Fruit fly (Drosophila melanogaster): ENCODE measurements around the gene Tsp39D.

Tsp39D gene

dm6 chr2L:21311200-21311689, 33.2 kb upstream of the Tsp39D start (continued):
- TF ChIP-seq sna (GFP tag; IDR thresholded peaks at IDR 0.05; ENCODE audit: partially characterized antibody), result no peak
- no peak for TF ChIP-seq CG12219 (GFP tag; optimal IDR thresholded peaks at IDR 0.05)
- no peak for TF ChIP-seq dmrt11E (tag; optimal IDR thresholded peaks at IDR 0.05)
- TF ChIP-seq CG7786 (GFP tag; optimal IDR thresholded peaks at IDR 0.05), result no peak
- TF ChIP-seq CG6765 (GFP tag; optimal IDR thresholded peaks at IDR 0.05), result no peak
- no peak for TF ChIP-seq jumu (GFP tag; optimal IDR thresholded peaks at IDR 0.05)
- TF ChIP-seq CG16813 (GFP tag; IDR thresholded peaks at IDR 0.05; ENCODE audit: partially characterized antibody), result no peak
- no peak for TF ChIP-seq nmo (GFP tag; optimal IDR thresholded peaks at IDR 0.05)
- no peak for TF ChIP-seq tx (GFP tag; optimal IDR thresholded peaks at IDR 0.05)
- TF ChIP-seq CG32767 (GFP tag; IDR thresholded peaks at IDR 0.05), result no peak
- no peak for TF ChIP-seq CG13775 (GFP tag; optimal IDR thresholded peaks at IDR 0.05)

DNA sequence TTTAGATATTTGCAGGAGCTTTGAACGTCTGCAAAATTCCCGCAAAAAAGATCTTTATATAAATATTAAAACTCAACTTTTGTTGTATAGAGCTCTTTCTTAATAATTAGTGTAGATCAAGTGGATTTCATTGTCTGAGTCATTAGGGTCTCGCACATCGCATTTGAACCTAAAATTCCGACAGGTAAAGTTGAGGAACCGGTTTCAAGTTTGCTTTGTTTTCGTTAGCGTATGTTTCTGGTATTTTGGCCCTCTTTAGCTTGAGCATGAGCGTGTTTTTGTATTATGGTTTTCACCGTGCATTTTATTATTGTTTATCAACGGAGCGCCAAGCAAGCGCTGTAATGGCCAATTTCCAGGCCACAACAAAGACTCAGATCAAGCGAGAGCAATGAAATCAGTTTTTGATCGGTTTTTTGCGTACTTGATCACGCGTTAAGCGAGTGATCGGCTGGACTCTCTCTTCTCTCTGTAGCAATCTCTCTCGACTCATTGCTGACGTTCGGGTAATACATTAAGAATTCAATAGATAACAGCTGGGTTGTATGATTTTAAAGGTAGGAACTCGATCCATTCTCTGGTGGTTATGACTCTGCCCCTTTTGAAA, 31.5 kb upstream of the Tsp39D start:
- TF ChIP-seq Atf6 (GFP tag; IDR thresholded peaks at IDR 0.05) (no peak), Vsx1 (GFP tag; optimal IDR thresholded peaks at IDR 0.05) (peak; percentile 35), sd (tag; optimal IDR thresholded peaks at IDR 0.05) (peak; percentile 96), kni (GFP tag; optimal IDR thresholded peaks at IDR 0.05) (peak; percentile 77), gro (GFP tag; optimal IDR thresholded peaks at IDR 0.05) (peak; percentile 6), CG34376 (GFP tag; optimal IDR thresholded peaks at IDR 0.05) (peak; percentile 65), CG12769 (tag; optimal IDR thresholded peaks at IDR 0.05) (peak; percentile 30), CG7963 (GFP tag; IDR thresholded peaks at IDR 0.05; ENCODE audit: partially characterized antibody) (no peak), CG15269 (tag; optimal IDR thresholded peaks at IDR 0.05) (peak; percentile 31), oc (tag; optimal IDR thresholded peaks at IDR 0.05) (peak; percentile 25), CG13287 (GFP tag; IDR thresholded peaks at IDR 0.05; ENCODE audit: partially characterized antibody) (peak; percentile 29; the same call in 1 of the 2 replicates), sug (tag; optimal IDR thresholded peaks at IDR 0.05) (peak; percentile 8), abd-A (tag; optimal IDR thresholded peaks at IDR 0.05) (peak; percentile 92), CG10543 (GFP tag; optimal IDR thresholded peaks at IDR 0.05) (peak; percentile 58), CG4820 (GFP tag; optimal IDR thresholded peaks at IDR 0.05) (no peak), nom (GFP tag; optimal IDR thresholded peaks at IDR 0.05) (peak; percentile 1), BEAF-32 (GFP tag; optimal IDR thresholded peaks at IDR 0.05) (no peak), CG15696 (tag; optimal IDR thresholded peaks at IDR 0.05) (no peak), Trl (optimal IDR thresholded peaks at IDR 0.05) (peak; percentile 35 to 76), Trl (GFP tag; optimal IDR thresholded peaks at IDR 0.05) (no peak), Atf-2 (GFP tag; optimal IDR thresholded peaks at IDR 0.05) (no peak), chinmo (GFP tag; IDR thresholded peaks at IDR 0.05; ENCODE audit: partially characterized antibody) (peak; percentile 97), CG13894 (tag; optimal IDR thresholded peaks at IDR 0.05) (peak; percentile 57), lbe (GFP tag; optimal IDR thresholded peaks at IDR 0.05) (peak; percentile 21), CG8290 (GFP tag; optimal IDR thresholded peaks at IDR 0.05) (no peak), CG8290 (tag; optimal IDR thresholded peaks at IDR 0.05) (peak in 1 of 2 experiments; percentile 14), CG7987 (GFP tag; optimal IDR thresholded peaks at IDR 0.05) (peak; percentile 98)

Measured in whole organism, embryonic.